Fruit fly (Drosophila melanogaster) whole organism, embryonic: Measurements from ENCODE around the gene zen.

Source experiments
- Atf-2 ChIP-seq: fragments of 200-800 bp; sonication (Bioruptor generic); optimal IDR thresholded peaks from 2 replicates; lab custom pipeline; 2016; ENCODE audit warnings: missing biosample characterization, missing genetic modification characterization
- CG10209 ChIP-seq: fragments of 200-800 bp; sonication (Bioruptor generic); optimal IDR thresholded peaks from 3 replicates; lab custom pipeline; 2017; ENCODE audit warnings: missing biosample characterization, mild to moderate bottlenecking, missing genetic modification characterization, missing genetic modification reagents
- CG11085 ChIP-seq: fragments of 200-800 bp; sonication (Bioruptor generic); IDR thresholded peaks from 2 replicates; pipeline ENCODE4 v1.3.6; 2022; ENCODE audit warnings: missing biosample characterization, missing genetic modification characterization
- CG11247 ChIP-seq: fragments of 200-800 bp; sonication (Bioruptor generic); IDR thresholded peaks from 2 replicates; pipeline ENCODE4 v1.3.6; 2022; ENCODE audit warnings: missing biosample characterization, missing genetic modification characterization
- CG11456 ChIP-seq: fragments of 200-800 bp; sonication (Bioruptor generic); IDR thresholded peaks from 3 replicates; pipeline ENCODE4 v1.3.6; 2022; ENCODE audit warnings: missing biosample characterization, missing genetic modification characterization
- CG12942 ChIP-seq: fragments of 200-800 bp; sonication (Bioruptor generic); optimal IDR thresholded peaks from 3 replicates; lab custom pipeline; 2016; ENCODE audit warnings: missing biosample characterization, missing genetic modification characterization
- CG13775 ChIP-seq: fragments of 200-800 bp; sonication (Bioruptor generic); optimal IDR thresholded peaks from 3 replicates; lab custom pipeline; 2017; ENCODE audit warnings: missing biosample characterization, mild to moderate bottlenecking, missing genetic modification characterization
- CG1529 ChIP-seq: fragments of 200-800 bp; sonication (Bioruptor generic); optimal IDR thresholded peaks from 3 replicates; lab custom pipeline; 2018; ENCODE audit warnings: missing biosample characterization, missing genetic modification characterization
- CG15601 ChIP-seq: fragments of 200-800 bp; sonication (Bioruptor generic); optimal IDR thresholded peaks from 3 replicates; lab custom pipeline; 2019; ENCODE audit warnings: missing biosample characterization, mild to moderate bottlenecking, missing genetic modification characterization, moderate library complexity
- CG16815 ChIP-seq: fragments of 200-800 bp; sonication (Bioruptor generic); optimal IDR thresholded peaks from 3 replicates; lab custom pipeline; 2017; ENCODE audit warnings: missing biosample characterization, mild to moderate bottlenecking, missing genetic modification characterization
- CG16863 ChIP-seq: fragments of 200-800 bp; sonication (Bioruptor generic); optimal IDR thresholded peaks from 3 replicates; lab custom pipeline; 2016; ENCODE audit warnings: missing biosample characterization, missing genetic modification characterization
- CG18262 ChIP-seq: fragments of 200-800 bp; optimal IDR thresholded peaks from 3 replicates; lab custom pipeline; 2019; ENCODE audit warnings: missing biosample characterization, mild to moderate bottlenecking, missing genetic modification characterization, moderate library complexity
- CG2678 ChIP-seq: fragments of 200-800 bp; sonication (Bioruptor generic); optimal IDR thresholded peaks from 3 replicates; lab custom pipeline; 2019; ENCODE audit warnings: missing biosample characterization, mild to moderate bottlenecking, missing genetic modification characterization, moderate library complexity
- CG2712 ChIP-seq: fragments of 200-800 bp; optimal IDR thresholded peaks from 3 replicates; lab custom pipeline; 2019; ENCODE audit warnings: missing biosample characterization, mild to moderate bottlenecking, missing genetic modification characterization, moderate library complexity
- CG2875 ChIP-seq: fragments of 200-800 bp; sonication (Bioruptor generic); optimal IDR thresholded peaks from 2 replicates; lab custom pipeline; 2017; ENCODE audit warnings: missing biosample characterization, mild to moderate bottlenecking, missing genetic modification characterization, missing genetic modification reagents
- CG3065 ChIP-seq: fragments of 200-800 bp; sonication (Bioruptor generic); optimal IDR thresholded peaks from 2 replicates; lab custom pipeline; 2016; ENCODE audit warnings: missing biosample characterization, missing genetic modification characterization
- CG31365 ChIP-seq: fragments of 200-800 bp; sonication (Bioruptor generic); optimal IDR thresholded peaks from 2 replicates; lab custom pipeline; 2018; ENCODE audit warnings: missing biosample characterization, mild to moderate bottlenecking, missing genetic modification characterization
- CG3163 ChIP-seq: fragments of 200-800 bp; sonication (Bioruptor generic); optimal IDR thresholded peaks from 3 replicates; lab custom pipeline; 2016; ENCODE audit warnings: missing biosample characterization, missing genetic modification characterization
- CG34224 ChIP-seq: fragments of 200-800 bp; sonication (Bioruptor generic); IDR thresholded peaks from 3 replicates; pipeline ENCODE4 v1.3.6; 2022; ENCODE audit warnings: missing biosample characterization, missing genetic modification characterization; ENCODE audit not compliant: partially characterized antibody
- CG6654 ChIP-seq: fragments of 200-800 bp; sonication (Bioruptor generic); optimal IDR thresholded peaks from 2 replicates; lab custom pipeline; 2017; ENCODE audit warnings: missing biosample characterization, mild to moderate bottlenecking, missing genetic modification characterization
- CG6765 ChIP-seq: fragments of 200-800 bp; sonication (Bioruptor generic); optimal IDR thresholded peaks from 3 replicates; lab custom pipeline; 2017; ENCODE audit warnings: missing biosample characterization, mild to moderate bottlenecking, missing genetic modification characterization
- CG8359 ChIP-seq: fragments of 200-800 bp; sonication (Bioruptor generic); optimal IDR thresholded peaks from 2 replicates; lab custom pipeline; 2017; ENCODE audit warnings: missing biosample characterization, mild to moderate bottlenecking, missing genetic modification characterization, borderline replicate concordance
- CoRest ChIP-seq: fragments of 200-800 bp; sonication (Bioruptor generic); optimal IDR thresholded peaks from 3 replicates; lab custom pipeline; 2018; ENCODE audit warnings: missing biosample characterization, mild to moderate bottlenecking, missing genetic modification characterization, moderate library complexity
- Dbx ChIP-seq: fragments of 200-800 bp; sonication (Bioruptor generic); IDR thresholded peaks from 3 replicates; pipeline ENCODE4 v1.3.6; 2022; ENCODE audit warnings: missing biosample characterization, missing genetic modification characterization
- Dip2 ChIP-seq: fragments of 200-800 bp; sonication (Bioruptor generic); IDR thresholded peaks from 2 replicates; pipeline ENCODE4 v1.3.6; 2022; ENCODE audit warnings: missing biosample characterization, missing genetic modification characterization
- Dip3 ChIP-seq: fragments of 200-800 bp; sonication (Bioruptor generic); optimal IDR thresholded peaks from 3 replicates; lab custom pipeline; 2016; ENCODE audit warnings: missing biosample characterization, missing genetic modification characterization
- Hand ChIP-seq: fragments of 200-800 bp; sonication (Bioruptor generic); optimal IDR thresholded peaks from 2 replicates; lab custom pipeline; 2017; ENCODE audit warnings: mild to moderate bottlenecking, missing biosample characterization, missing genetic modification reagents, missing genetic modification characterization
- Ravus ChIP-seq: fragments of 200-800 bp; sonication (Bioruptor generic); IDR thresholded peaks from 2 replicates; pipeline ENCODE4 v1.3.6; 2022; ENCODE audit warnings: missing biosample characterization, missing genetic modification characterization
- Side ChIP-seq: fragments of 200-800 bp; sonication (Bioruptor generic); optimal IDR thresholded peaks from 2 replicates; lab custom pipeline; 2016; ENCODE audit warnings: missing biosample characterization, missing genetic modification characterization
- Sry-β ChIP-seq: fragments of 200-800 bp; sonication (Bioruptor generic); optimal IDR thresholded peaks from 2 replicates; lab custom pipeline; 2018; ENCODE audit warnings: missing biosample characterization, mild to moderate bottlenecking, missing genetic modification characterization, moderate library complexity
- al ChIP-seq: fragments of 200-800 bp; sonication (Bioruptor generic); IDR thresholded peaks from 2 replicates; pipeline ENCODE4 v1.3.6; 2022; ENCODE audit warnings: missing biosample characterization, missing genetic modification characterization
- bsh ChIP-seq, 2 experiments: fragments of 200-800 bp; sonication (Bioruptor generic); optimal IDR thresholded peaks; 2 replicates each; lab custom pipeline; 2017 to 2018; ENCODE audit warnings: mild to moderate bottlenecking in 2 of 2, missing biosample characterization in 2 of 2, missing genetic modification characterization in 2 of 2, moderate library complexity in 1 of 2
- cad ChIP-seq: fragments of >200 bp; optimal IDR thresholded peaks from 2 replicates; lab custom pipeline; 2017; ENCODE audit warnings: missing biosample characterization, missing genetic modification characterization
- cato ChIP-seq: fragments of 200-800 bp; sonication (Bioruptor generic); optimal IDR thresholded peaks from 2 replicates; lab custom pipeline; 2016; ENCODE audit warnings: missing biosample characterization, missing genetic modification characterization, borderline replicate concordance
- corto ChIP-seq: fragments of 200-800 bp; sonication (Bioruptor generic); optimal IDR thresholded peaks from 2 replicates; lab custom pipeline; 2016; ENCODE audit warnings: missing biosample characterization, mild to moderate bottlenecking, missing genetic modification characterization, moderate library complexity
- crol ChIP-seq: fragments of 200-800 bp; sonication (Bioruptor generic); IDR thresholded peaks from 2 replicates; pipeline ENCODE4 v1.3.6; 2022; ENCODE audit warnings: missing biosample characterization, missing genetic modification characterization
- disco-r ChIP-seq: fragments of 200-800 bp; sonication (Bioruptor generic); optimal IDR thresholded peaks from 2 replicates; lab custom pipeline; 2016; ENCODE audit warnings: missing biosample characterization, missing genetic modification characterization
- fd64A ChIP-seq: fragments of 200-800 bp; sonication (Bioruptor generic); optimal IDR thresholded peaks from 3 replicates; lab custom pipeline; 2018; ENCODE audit warnings: missing biosample characterization, mild to moderate bottlenecking, missing genetic modification characterization
- gem ChIP-seq: fragments of 200-800 bp; sonication (Bioruptor generic); optimal IDR thresholded peaks from 2 replicates; lab custom pipeline; 2019; ENCODE audit warnings: missing biosample characterization, mild to moderate bottlenecking, missing genetic modification characterization, moderate library complexity
- grau ChIP-seq: fragments of 200-800 bp; optimal IDR thresholded peaks from 3 replicates; lab custom pipeline; 2019; ENCODE audit warnings: missing biosample characterization, mild to moderate bottlenecking, missing genetic modification characterization, moderate library complexity
- luna ChIP-seq: fragments of 200-800 bp; sonication (Bioruptor generic); optimal IDR thresholded peaks from 2 replicates; lab custom pipeline; 2016; ENCODE audit warnings: missing biosample characterization, missing genetic modification characterization
- nmo ChIP-seq: fragments of 200-800 bp; sonication (Bioruptor generic); optimal IDR thresholded peaks from 2 replicates; lab custom pipeline; 2018; ENCODE audit warnings: missing biosample characterization, mild to moderate bottlenecking, missing genetic modification characterization, moderate library complexity
- onecut ChIP-seq: fragments of 200-800 bp; sonication (Bioruptor generic); IDR thresholded peaks from 2 replicates; pipeline ENCODE4 v1.3.6; 2022; ENCODE audit warnings: missing biosample characterization, missing genetic modification characterization
- pzg ChIP-seq: fragments of 200-800 bp; sonication (Bioruptor generic); optimal IDR thresholded peaks from 3 replicates; lab custom pipeline; 2018; ENCODE audit warnings: missing biosample characterization, mild to moderate bottlenecking, missing genetic modification characterization, moderate library complexity
- so ChIP-seq: fragments of 200-800 bp; sonication (Bioruptor generic); IDR thresholded peaks from 3 replicates; pipeline ENCODE4 v1.3.6; 2022; ENCODE audit warnings: missing biosample characterization, missing genetic modification characterization
- tin ChIP-seq: fragments of 200-800 bp; sonication (Bioruptor generic); optimal IDR thresholded peaks from 3 replicates; lab custom pipeline; 2016; ENCODE audit warnings: missing biosample characterization, missing genetic modification characterization
- tll ChIP-seq, 2 experiments: fragments of 200-800 bp in 1 of 2; fragments of >200 bp in 1 of 2; sonication (Bioruptor generic) in 1 of 2; optimal IDR thresholded peaks; 2 replicates each; lab custom pipeline; 2017 to 2019; ENCODE audit warnings: missing biosample characterization in 2 of 2, missing genetic modification characterization in 2 of 2, mild to moderate bottlenecking in 1 of 2, moderate library complexity in 1 of 2
- tx ChIP-seq: fragments of 200-800 bp; sonication (Bioruptor generic); optimal IDR thresholded peaks from 2 replicates; lab custom pipeline; 2016; ENCODE audit warnings: missing biosample characterization, missing genetic modification characterization
- wek ChIP-seq: fragments of 200-800 bp; sonication (Bioruptor generic); optimal IDR thresholded peaks from 3 replicates; lab custom pipeline; 2018; ENCODE audit warnings: missing biosample characterization, mild to moderate bottlenecking, missing genetic modification characterization, moderate library complexity
- wor ChIP-seq: fragments of 200-800 bp; sonication (Bioruptor generic); IDR thresholded peaks from 2 replicates; pipeline ENCODE4 v1.3.6; 2022; ENCODE audit warnings: missing biosample characterization, missing genetic modification characterization
- yki ChIP-seq: fragments of >200 bp; optimal IDR thresholded peaks from 3 replicates; lab custom pipeline; 2018
- zen2 ChIP-seq: fragments of 200-800 bp; sonication (Bioruptor generic); IDR thresholded peaks from 3 replicates; pipeline ENCODE4 v1.3.6; 2022; ENCODE audit warnings: missing biosample characterization, missing genetic modification characterization; ENCODE audit not compliant: partially characterized antibody

The zen gene

DNA sequence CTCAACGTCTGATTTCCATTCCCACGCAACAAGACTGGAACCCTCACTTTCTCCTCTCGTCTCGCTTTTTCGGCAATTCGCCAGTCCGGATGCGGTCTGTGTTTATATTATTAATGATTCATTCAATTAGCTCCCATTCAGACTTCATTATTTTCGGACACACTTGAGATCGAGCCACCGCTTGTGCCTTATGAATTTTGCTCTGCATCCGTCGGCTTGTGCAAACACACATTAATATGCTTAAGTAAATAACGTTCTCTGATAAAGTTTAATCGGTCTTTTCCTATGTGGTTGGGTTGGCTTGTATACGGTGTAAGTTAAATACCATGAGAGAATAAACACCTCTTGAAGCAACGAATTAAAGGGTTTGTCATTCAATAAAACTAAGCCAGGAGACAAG lies 10.9 kb upstream of the zen start (continued):
- TF ChIP-seq zen2 (GFP tag; lab: Robert Waterston, UW) (no peak), CG15601 (tag; lab: Kevin White, UChicago) (peak; percentile 44), al (no peak), CoRest (no peak), gem (tag; lab: Kevin White, UChicago) (peak; percentile 16), CG16863 (GFP tag; lab: Kevin White, UChicago) (no peak), Side (no peak), Ravus (no peak), CG2875 (GFP tag; lab: Kevin White, UChicago) (peak; percentile 36), CG10209 (GFP tag; lab: Kevin White, UChicago) (no peak), tin (no peak), CG34224 (no peak), CG11085 (GFP tag; lab: Robert Waterston, UW) (no peak), Sry-β (GFP tag; lab: Kevin White, UChicago) (no peak), CG3065 (GFP tag; lab: Kevin White, UChicago) (no peak), wek (peak; percentile 50), corto (no peak), so (GFP tag; lab: Robert Waterston, UW) (0 out of 3 replicates have a peak, but pooled peaks have one; percentile 28), CG6765 (GFP tag; lab: Kevin White, UChicago) (no peak), wor (GFP tag; lab: Robert Waterston, UW) (no peak), pzg (GFP tag; lab: Kevin White, UChicago) (no peak), disco-r (GFP tag; lab: Kevin White, UChicago) (no peak), CG3163 (no peak), Dip2 (no peak), yki (lab: Kevin White, UChicago) (no peak), Dbx (GFP tag; lab: Robert Waterston, UW) (no peak), luna (GFP tag; lab: Kevin White, UChicago) (no peak), CG2678 (tag; lab: Kevin White, UChicago) (peak; percentile 12), cato (no peak), Hand (GFP tag; lab: Kevin White, UChicago) (no peak), CG1529 (GFP tag; lab: Kevin White, UChicago) (no peak), grau (tag; lab: Kevin White, UChicago) (no peak), CG2712 (tag; lab: Kevin White, UChicago) (peak; percentile 11), CG18262 (tag; lab: Kevin White, UChicago) (no peak), tll (GFP tag; optimal IDR thresholded peaks at IDR 0.05; lab: Kevin White, UChicago) (no peak), CG11247 (GFP tag; lab: Robert Waterston, UW) (no peak), cad (GFP tag; lab: Kevin White, UChicago) (no peak), onecut (no peak), fd64A (GFP tag; lab: Kevin White, UChicago) (peak; percentile 33), CG12942 (GFP tag; lab: Kevin White, UChicago) (no peak), tx (GFP tag; lab: Kevin White, UChicago) (no peak), CG31365 (tag; lab: Kevin White, UChicago) (no peak), bsh (GFP tag; optimal IDR thresholded peaks at IDR 0.05; lab: Kevin White, UChicago) (peak in 1 of 2 experiments; percentile 36), Atf-2 (GFP tag; lab: Kevin White, UChicago) (no peak), CG6654 (no peak), CG11456 (no peak), CG13775 (no peak), CG8359 (GFP tag; lab: Kevin White, UChicago) (no peak), nmo (GFP tag; lab: Kevin White, UChicago) (no peak), Dip3 (no peak), crol (GFP tag; lab: Robert Waterston, UW) (no peak), CG16815 (GFP tag; lab: Kevin White, UChicago) (no peak)
